Worm (Caenorhabditis elegans): ENCODE results near the gene tsp-3.
A peak's percentile ranks its signal among the peaks of the same experiment; 100 is the strongest.

The tsp-3 gene

DNA sequence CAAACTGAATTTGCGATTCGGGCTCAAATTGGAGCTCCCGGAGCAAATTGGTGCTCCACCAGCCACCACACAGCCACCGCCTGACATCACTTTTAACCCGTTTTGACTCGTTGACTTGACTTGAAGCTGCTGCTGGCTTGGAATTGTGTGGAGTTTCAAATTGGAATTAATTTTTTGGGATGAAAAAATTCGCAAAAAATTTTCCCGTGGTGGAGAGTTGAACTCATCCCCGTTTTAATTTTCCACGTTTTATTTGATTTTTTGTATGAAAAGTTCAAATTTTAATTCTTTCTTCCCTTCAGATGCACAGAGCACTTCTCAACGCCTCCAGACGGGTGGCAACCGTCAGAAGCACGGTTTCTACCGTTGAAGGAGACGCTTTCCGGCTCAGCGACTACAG lies 32.8 kb downstream of the tsp-3 start, which contains the start of gene Y43F4A.4:
Gene Y43F4A.4, plus strand, starts transcription at position 301 of the 400 bp plus-strand sequence.
- peak; percentile 21; the same call in 1 of the 2 replicates for TF ChIP-seq mab-9 (GFP tag; IDR thresholded peaks at IDR 0.05)

DNA sequence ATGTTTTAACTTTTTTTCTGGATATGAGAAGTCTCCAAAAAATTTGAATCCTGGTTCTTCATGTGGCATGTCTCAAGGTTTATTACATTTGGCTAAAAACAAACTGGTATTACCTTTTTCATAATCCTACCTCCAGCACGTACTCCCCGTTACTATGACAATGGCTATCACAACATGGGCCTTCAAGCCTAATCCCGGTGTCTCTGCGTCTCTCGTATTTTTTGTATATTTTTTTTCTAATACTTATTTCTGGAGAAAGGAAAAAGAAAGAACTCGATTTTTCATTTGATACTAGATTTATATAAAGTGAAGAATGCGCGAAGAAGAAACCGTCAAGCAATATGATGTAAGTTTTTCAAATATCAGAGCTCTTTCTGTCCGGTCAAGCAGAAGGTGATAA lies 33.8 kb downstream of the tsp-3 start, which contains the start of gene anoh-1:
Gene anoh-1, plus strand, starts transcription at position 301 of the 400 bp plus-strand sequence.
- TF ChIP-seq lir-3 (tag; optimal IDR thresholded peaks at IDR 0.05; ENCODE audit: poor library complexity) (no peak), dsc-1 (tag; optimal IDR thresholded peaks at IDR 0.05) (no peak), isw-1 (GFP tag; IDR thresholded peaks at IDR 0.05) (no peak), lin-35 (GFP tag; optimal IDR thresholded peaks at IDR 0.05) (no peak), alr-1 (tag; optimal IDR thresholded peaks at IDR 0.05; ENCODE audit: borderline replicate concordance) (no peak), ceh-90 (tag; optimal IDR thresholded peaks at IDR 0.05) (no peak), nhr-90 (tag; optimal IDR thresholded peaks at IDR 0.05; ENCODE audit: poor library complexity) (no peak), tbx-2 (tag; optimal IDR thresholded peaks at IDR 0.05) (no peak), ceh-82 (tag; optimal IDR thresholded peaks at IDR 0.05) (no peak), C04F5.9 (tag; optimal IDR thresholded peaks at IDR 0.05) (no peak), nhr-76 (tag; optimal IDR thresholded peaks at IDR 0.05) (no peak), elt-3 (tag; optimal IDR thresholded peaks at IDR 0.05) (no peak), nhr-11 (tag; optimal IDR thresholded peaks at IDR 0.05) (no peak), fkh-10 (GFP tag; optimal IDR thresholded peaks at IDR 0.05) (no peak), unc-130 (tag; optimal IDR thresholded peaks at IDR 0.05) (no peak)

DNA sequence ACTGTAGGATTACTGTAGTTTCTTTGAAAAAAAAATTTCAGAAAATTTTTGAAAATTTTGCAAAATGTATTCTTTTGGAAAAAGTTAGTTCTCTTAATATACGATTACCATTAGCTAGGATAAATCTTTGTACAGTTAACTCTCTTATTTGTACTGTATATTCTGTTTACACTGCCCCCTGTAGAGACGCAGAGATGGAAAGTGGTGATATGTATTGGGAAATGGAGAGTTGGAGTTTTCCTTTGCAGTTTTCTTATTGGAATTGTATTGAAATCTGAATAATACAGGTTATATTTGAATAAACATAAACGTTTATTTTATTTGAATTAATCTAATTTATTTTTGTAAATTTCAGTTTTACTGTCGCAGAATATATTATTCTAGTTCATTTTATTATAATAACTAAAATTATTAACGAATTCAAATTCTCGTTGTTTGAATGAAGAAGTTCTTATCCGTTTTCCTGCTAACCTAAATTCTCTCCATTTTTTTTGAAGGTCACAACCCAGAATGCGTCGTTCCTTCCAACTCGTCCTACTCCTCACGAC lies 41.8 kb downstream of the tsp-3 start, which contains the start of gene F56A8.9:
Gene F56A8.9, plus strand, starts transcription at position 498 of the 548 bp plus-strand sequence.
- TF ChIP-seq mdl-1 (tag; optimal IDR thresholded peaks at IDR 0.05) (no peak), nhr-84 (tag; optimal IDR thresholded peaks at IDR 0.05) (no peak), pag-3 (tag; optimal IDR thresholded peaks at IDR 0.05; ENCODE audit: borderline replicate concordance, insufficient read depth) (no peak), tlp-1 (tag; optimal IDR thresholded peaks at IDR 0.05) (no peak), nhr-85 (tag) (no peak), Y116A8C.19 (tag; optimal IDR thresholded peaks at IDR 0.05; ENCODE audit: borderline replicate concordance) (no peak), snpc-4 (tag; optimal IDR thresholded peaks at IDR 0.05) (no peak), isw-1 (GFP tag; IDR thresholded peaks at IDR 0.05) (no peak), ceh-8 (GFP tag; optimal IDR thresholded peaks at IDR 0.05) (no peak), unc-130 (tag; optimal IDR thresholded peaks at IDR 0.05) (no peak), egl-13 (tag; optimal IDR thresholded peaks at IDR 0.05) (no peak), irx-1 (tag; optimal IDR thresholded peaks at IDR 0.05) (no peak), hlh-4 (tag; optimal IDR thresholded peaks at IDR 0.05) (no peak), dsc-1 (tag; optimal IDR thresholded peaks at IDR 0.05) (no peak), C16A3.4 (tag; optimal IDR thresholded peaks at IDR 0.05) (no peak), lin-14 (GFP tag; optimal IDR thresholded peaks at IDR 0.05) (no peak), sox-4 (tag; optimal IDR thresholded peaks at IDR 0.05) (no peak)

DNA sequence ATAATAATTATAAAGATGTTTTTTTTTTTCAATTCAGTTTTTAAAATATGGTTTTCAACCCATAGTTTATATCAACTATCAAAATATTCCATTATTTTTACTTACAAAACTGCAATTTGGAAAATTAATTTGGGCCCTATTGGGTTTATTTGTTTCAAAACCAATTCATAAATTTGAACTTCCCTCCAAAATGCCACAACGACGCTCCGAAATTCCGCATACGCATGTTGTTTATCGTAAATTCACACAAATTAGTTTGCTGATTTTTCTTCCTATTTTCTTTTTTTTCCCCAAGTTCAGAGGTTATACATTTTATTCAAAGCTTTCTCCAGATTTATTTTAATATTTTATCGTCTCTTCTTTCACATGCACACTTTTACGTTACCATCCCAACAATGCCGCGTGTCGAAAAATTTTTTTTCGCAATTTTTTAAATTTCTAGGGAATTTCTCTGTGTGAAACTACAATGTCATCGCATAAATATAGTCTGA lies 44.0 kb downstream of the tsp-3 start, which contains the start of gene F56A8.3:
Gene F56A8.3, plus strand, starts transcription at position 441 of the 491 bp plus-strand sequence.
- TF ChIP-seq ztf-11 (tag; optimal IDR thresholded peaks at IDR 0.05): no peak
- no peak for TF ChIP-seq efl-3 (GFP tag; optimal IDR thresholded peaks at IDR 0.05)
- peak; percentile 84 for TF ChIP-seq vab-15 (tag; optimal IDR thresholded peaks at IDR 0.05)
- peak; percentile 65 for TF ChIP-seq ztf-4 (tag; optimal IDR thresholded peaks at IDR 0.05)
- peak; percentile 19 for TF ChIP-seq unc-86 (tag; optimal IDR thresholded peaks at IDR 0.05)
- TF ChIP-seq nhr-76 (tag; optimal IDR thresholded peaks at IDR 0.05): no peak
- TF ChIP-seq unc-30 (tag; optimal IDR thresholded peaks at IDR 0.05): no peak
- TF ChIP-seq tbx-2 (tag; optimal IDR thresholded peaks at IDR 0.05): peak; percentile 78
- TF ChIP-seq isw-1 (GFP tag; IDR thresholded peaks at IDR 0.05): peak; percentile 50
- TF ChIP-seq fkh-10 (GFP tag; optimal IDR thresholded peaks at IDR 0.05): no peak
- peak; percentile 97 to 99 for TF ChIP-seq lin-35 (GFP tag; optimal IDR thresholded peaks at IDR 0.05)
- peak; percentile 55 for TF ChIP-seq lin-13 (GFP tag; optimal IDR thresholded peaks at IDR 0.05)
- peak; percentile 74 for TF ChIP-seq nhr-85 (tag)
- TF ChIP-seq ama-1 (optimal IDR thresholded peaks at IDR 0.05): peak; percentile 49
- TF ChIP-seq lsy-2 (tag; optimal IDR thresholded peaks at IDR 0.05): peak; percentile 83 to 91
- no peak for TF ChIP-seq ets-5 (GFP tag; IDR thresholded peaks at IDR 0.05)
- no peak for TF ChIP-seq elt-2 (tag; optimal IDR thresholded peaks at IDR 0.05)
- peak; percentile 80 for TF ChIP-seq nhr-90 (tag; optimal IDR thresholded peaks at IDR 0.05; ENCODE audit: poor library complexity)
- peak; percentile 37 for TF ChIP-seq snpc-4 (tag; optimal IDR thresholded peaks at IDR 0.05)
- peak; percentile 64 for TF ChIP-seq lin-15B (tag; optimal IDR thresholded peaks at IDR 0.05)
- peak; percentile 52 to 76 (median 58) for TF ChIP-seq ceh-82 (tag; optimal IDR thresholded peaks at IDR 0.05)
- TF ChIP-seq ceh-90 (tag; optimal IDR thresholded peaks at IDR 0.05): no peak
- TF ChIP-seq grh-1 (GFP tag; IDR thresholded peaks at IDR 0.05): no peak
- peak; percentile 76 for TF ChIP-seq swsn-7 (tag; optimal IDR thresholded peaks at IDR 0.05)
- TF ChIP-seq F16B12.6 (tag; optimal IDR thresholded peaks at IDR 0.05): peak; percentile 47

All from whole organism, L1 larva.